Fruit fly (Drosophila melanogaster) whole organism, embryonic: Measurements from ENCODE around the gene Mtpalpha.

Experiments
- Ada2b ChIP-seq: fragments of 200-800 bp; sonication (Bioruptor generic); IDR thresholded peaks from 2 replicates; pipeline ENCODE4 v1.3.6; 2022; ENCODE audit warnings: missing biosample characterization, missing genetic modification characterization
- Bgb ChIP-seq: fragments of 200-800 bp; sonication (Bioruptor generic); IDR thresholded peaks from 2 replicates; pipeline ENCODE4 v1.3.6; 2022; ENCODE audit warnings: missing biosample characterization, missing genetic modification characterization; ENCODE audit not compliant: partially characterized antibody
- CG10462 ChIP-seq: fragments of 200-800 bp; sonication (Bioruptor generic); optimal IDR thresholded peaks from 2 replicates; lab custom pipeline; 2016; ENCODE audit warnings: missing biosample characterization, missing genetic modification characterization
- CG11695 ChIP-seq: fragments of 200-800 bp; sonication (Bioruptor generic); IDR thresholded peaks from 3 replicates; pipeline ENCODE4 v1.3.6; 2022; ENCODE audit warnings: missing biosample characterization, missing genetic modification characterization
- CG12155 ChIP-seq: fragments of 200-800 bp; sonication (Bioruptor generic); optimal IDR thresholded peaks from 3 replicates; lab custom pipeline; 2016; ENCODE audit warnings: missing biosample characterization, missing genetic modification characterization
- CG12299 ChIP-seq: fragments of 200-800 bp; sonication (Bioruptor generic); optimal IDR thresholded peaks from 2 replicates; lab custom pipeline; 2018; ENCODE audit warnings: missing biosample characterization, mild to moderate bottlenecking, missing genetic modification characterization
- CG12391 ChIP-seq: fragments of 200-800 bp; sonication (Bioruptor generic); optimal IDR thresholded peaks from 3 replicates; lab custom pipeline; 2018; ENCODE audit warnings: missing biosample characterization, mild to moderate bottlenecking, missing genetic modification characterization, moderate library complexity
- CG14667 ChIP-seq: fragments of 200-800 bp; sonication (Bioruptor generic); IDR thresholded peaks from 2 replicates; pipeline ENCODE4 v1.3.6; 2022; ENCODE audit warnings: missing biosample characterization, missing genetic modification characterization
- CG14710 ChIP-seq: fragments of 200-800 bp; sonication (Bioruptor generic); optimal IDR thresholded peaks from 3 replicates; lab custom pipeline; 2019; ENCODE audit warnings: missing biosample characterization, mild to moderate bottlenecking, missing genetic modification characterization, moderate library complexity
- CG16815 ChIP-seq: fragments of 200-800 bp; sonication (Bioruptor generic); optimal IDR thresholded peaks from 3 replicates; lab custom pipeline; 2017; ENCODE audit warnings: missing biosample characterization, mild to moderate bottlenecking, missing genetic modification characterization
- CG16863 ChIP-seq: fragments of 200-800 bp; sonication (Bioruptor generic); optimal IDR thresholded peaks from 3 replicates; lab custom pipeline; 2016; ENCODE audit warnings: missing biosample characterization, missing genetic modification characterization
- CG17359 ChIP-seq: fragments of 200-800 bp; sonication (Bioruptor generic); optimal IDR thresholded peaks from 3 replicates; lab custom pipeline; 2018; ENCODE audit warnings: missing biosample characterization, mild to moderate bottlenecking, missing genetic modification characterization, moderate library complexity
- CG17612 ChIP-seq: fragments of 200-800 bp; sonication (Bioruptor generic); IDR thresholded peaks from 2 replicates; pipeline ENCODE4 v1.3.6; 2022; ENCODE audit warnings: missing biosample characterization, missing genetic modification characterization
- CG17829 ChIP-seq: fragments of 200-800 bp; optimal IDR thresholded peaks from 2 replicates; lab custom pipeline; 2019; ENCODE audit warnings: missing biosample characterization, mild to moderate bottlenecking, missing genetic modification characterization, moderate library complexity
- CG17912 ChIP-seq: fragments of 200-800 bp; sonication (Bioruptor generic); optimal IDR thresholded peaks from 2 replicates; lab custom pipeline; 2018; ENCODE audit warnings: missing biosample characterization, mild to moderate bottlenecking, missing genetic modification characterization
- CG18599 ChIP-seq: fragments of 200-800 bp; sonication (Bioruptor generic); optimal IDR thresholded peaks from 3 replicates; lab custom pipeline; 2017; ENCODE audit warnings: missing biosample characterization, missing genetic modification characterization, mild to moderate bottlenecking, moderate library complexity, missing genetic modification reagents
- CG32772 ChIP-seq: fragments of 200-800 bp; sonication (Bioruptor generic); IDR thresholded peaks from 2 replicates; pipeline ENCODE4 v1.3.6; 2022; ENCODE audit warnings: missing biosample characterization, missing genetic modification characterization
- CG4424 ChIP-seq: fragments of 200-800 bp; sonication (Bioruptor generic); optimal IDR thresholded peaks from 3 replicates; lab custom pipeline; 2016; ENCODE audit warnings: missing biosample characterization, missing genetic modification characterization
- CG6272 ChIP-seq: fragments of 200-800 bp; sonication (Bioruptor generic); IDR thresholded peaks from 2 replicates; pipeline ENCODE4 v1.3.6; 2022; ENCODE audit warnings: missing biosample characterization, missing genetic modification characterization
- CG6791 ChIP-seq: fragments of 200-800 bp; sonication (Bioruptor generic); IDR thresholded peaks from 3 replicates; pipeline ENCODE4 v1.3.6; 2022; ENCODE audit warnings: missing biosample characterization, missing genetic modification characterization; ENCODE audit not compliant: partially characterized antibody
- CG8290 ChIP-seq, 3 experiments: fragments of 200-800 bp; sonication (Bioruptor generic); optimal IDR thresholded peaks; 2 replicates each; lab custom pipeline; 2016 to 2019; ENCODE audit warnings: missing biosample characterization in 3 of 3, missing genetic modification characterization in 3 of 3, mild to moderate bottlenecking in 2 of 3, moderate library complexity in 1 of 3
- CG9727 ChIP-seq: fragments of 200-800 bp; sonication (Bioruptor generic); optimal IDR thresholded peaks from 3 replicates; lab custom pipeline; 2017; ENCODE audit warnings: missing biosample characterization, mild to moderate bottlenecking, missing genetic modification characterization
- CG9876 ChIP-seq: fragments of 200-800 bp; sonication (Bioruptor generic); optimal IDR thresholded peaks from 2 replicates; lab custom pipeline; 2016; ENCODE audit warnings: missing biosample characterization, missing genetic modification characterization
- Deaf1 ChIP-seq: fragments of 200-800 bp; optimal IDR thresholded peaks from 3 replicates; lab custom pipeline; 2019; ENCODE audit warnings: missing biosample characterization, mild to moderate bottlenecking, missing genetic modification characterization, moderate library complexity
- Eip74EF ChIP-seq, 2 experiments: fragments of 200-800 bp in 1 of 2; fragments of >200 bp in 1 of 2; sonication (Bioruptor generic) in 1 of 2; optimal IDR thresholded peaks; 2 replicates each; lab custom pipeline; 2017 to 2019; ENCODE audit warnings: missing biosample characterization in 2 of 2, missing genetic modification characterization in 2 of 2, mild to moderate bottlenecking in 1 of 2, moderate library complexity in 1 of 2
- Gug ChIP-seq: fragments of 200-800 bp; sonication (Bioruptor generic); IDR thresholded peaks from 4 replicates; pipeline ENCODE4 v1.3.6; 2022; ENCODE audit warnings: missing biosample characterization, missing genetic modification characterization
- H15 ChIP-seq: fragments of 200-800 bp; sonication (Bioruptor generic); IDR thresholded peaks from 3 replicates; pipeline ENCODE4 v1.3.6; 2022; ENCODE audit warnings: missing biosample characterization, missing genetic modification characterization
- HHEX ChIP-seq: fragments of 200-800 bp; sonication (Bioruptor generic); optimal IDR thresholded peaks from 3 replicates; lab custom pipeline; 2017; ENCODE audit warnings: missing biosample characterization, mild to moderate bottlenecking, missing genetic modification characterization, missing genetic modification reagents
- HLH54F ChIP-seq: fragments of 200-800 bp; sonication (Bioruptor generic); optimal IDR thresholded peaks from 3 replicates; lab custom pipeline; 2016; ENCODE audit warnings: missing biosample characterization, missing genetic modification characterization
- Hr39 ChIP-seq: fragments of >200 bp; optimal IDR thresholded peaks from 2 replicates; lab custom pipeline; 2017
- Neu2 ChIP-seq: fragments of 200-800 bp; sonication (Bioruptor generic); optimal IDR thresholded peaks from 3 replicates; lab custom pipeline; 2016; ENCODE audit warnings: missing biosample characterization, missing genetic modification characterization, borderline replicate concordance
- Rfx ChIP-seq: fragments of 200-800 bp; sonication (Bioruptor generic); IDR thresholded peaks from 2 replicates; pipeline ENCODE4 v1.3.6; 2022; ENCODE audit warnings: missing biosample characterization, missing genetic modification characterization
- Spps ChIP-seq: fragments of 200-800 bp; sonication (Bioruptor generic); optimal IDR thresholded peaks from 2 replicates; lab custom pipeline; 2018; ENCODE audit warnings: missing biosample characterization, mild to moderate bottlenecking, missing genetic modification characterization
- Stat92E ChIP-seq, 3 experiments: fragments of >200 bp in 2 of 3; fragments of 200-800 bp in 1 of 3; sonication (Bioruptor generic) in 1 of 3; optimal IDR thresholded peaks; 2 replicates each; lab custom pipeline; 2017 to 2019; ENCODE audit warnings: missing biosample characterization in 3 of 3, missing genetic modification characterization in 3 of 3, mild to moderate bottlenecking in 1 of 3, moderate library complexity in 1 of 3
- Usf ChIP-seq: fragments of 200-800 bp; sonication (Bioruptor generic); optimal IDR thresholded peaks from 2 replicates; lab custom pipeline; 2017; ENCODE audit warnings: missing genotype, missing biosample characterization, missing genetic modification characterization
- Xbp1 ChIP-seq: fragments of 200-800 bp; sonication (Bioruptor generic); optimal IDR thresholded peaks from 3 replicates; lab custom pipeline; 2016; ENCODE audit warnings: missing biosample characterization, mild to moderate bottlenecking, missing genetic modification characterization
- btn ChIP-seq: fragments of 200-800 bp; sonication (Bioruptor generic); optimal IDR thresholded peaks from 2 replicates; lab custom pipeline; 2016; ENCODE audit warnings: missing biosample characterization, missing genetic modification characterization
- en ChIP-seq: fragments of 200-800 bp; sonication (Bioruptor generic); optimal IDR thresholded peaks from 2 replicates; lab custom pipeline; 2016; ENCODE audit warnings: missing biosample characterization, missing genetic modification characterization
- gcm2 ChIP-seq: fragments of 200-800 bp; sonication (Bioruptor generic); optimal IDR thresholded peaks from 2 replicates; lab custom pipeline; 2016; ENCODE audit warnings: missing biosample characterization, missing genetic modification characterization
- gsb ChIP-seq: fragments of 200-800 bp; sonication (Bioruptor generic); IDR thresholded peaks from 2 replicates; pipeline ENCODE4 v1.3.6; 2022; ENCODE audit warnings: missing biosample characterization, missing genetic modification characterization
- gt ChIP-seq: fragments of 200-800 bp; sonication (Bioruptor generic); IDR thresholded peaks from 2 replicates; pipeline ENCODE4 v1.3.6; 2022; ENCODE audit warnings: missing biosample characterization, missing genetic modification characterization
- hbn ChIP-seq: fragments of 200-800 bp; sonication (Bioruptor generic); IDR thresholded peaks from 2 replicates; pipeline ENCODE4 v1.3.6; 2022; ENCODE audit warnings: missing biosample characterization, missing genetic modification characterization; ENCODE audit not compliant: partially characterized antibody
- hkb ChIP-seq, 2 experiments: fragments of 200-800 bp in 1 of 2; fragments of >200 bp in 1 of 2; sonication (Bioruptor generic) in 1 of 2; IDR thresholded peaks in 1 of 2; optimal IDR thresholded peaks in 1 of 2; 2 replicates each; pipeline versions ENCODE4 v1.3.6 to Lab custom; 2017 to 2022; ENCODE audit warnings: missing biosample characterization in 1 of 2, missing genetic modification characterization in 1 of 2
- kah ChIP-seq: fragments of 200-800 bp; sonication (Bioruptor generic); optimal IDR thresholded peaks from 2 replicates; lab custom pipeline; 2018; ENCODE audit warnings: missing biosample characterization, mild to moderate bottlenecking, missing genetic modification characterization
- maf-S ChIP-seq: fragments of 200-800 bp; sonication (Bioruptor generic); optimal IDR thresholded peaks from 2 replicates; lab custom pipeline; 2016; ENCODE audit warnings: missing biosample characterization, missing genetic modification characterization
- scrt ChIP-seq: fragments of 200-800 bp; sonication (Bioruptor generic); optimal IDR thresholded peaks from 2 replicates; lab custom pipeline; 2018; ENCODE audit warnings: missing biosample characterization, mild to moderate bottlenecking, missing genetic modification characterization, moderate library complexity
- sug ChIP-seq: fragments of 200-800 bp; optimal IDR thresholded peaks from 2 replicates; lab custom pipeline; 2019; ENCODE audit warnings: missing biosample characterization, mild to moderate bottlenecking, missing genetic modification characterization, moderate library complexity
- tup ChIP-seq: fragments of 200-800 bp; sonication (Bioruptor generic); optimal IDR thresholded peaks from 2 replicates; lab custom pipeline; 2016; ENCODE audit warnings: missing biosample characterization, mild to moderate bottlenecking, missing genetic modification characterization, moderate library complexity
- zen ChIP-seq: fragments of 200-800 bp; sonication (Bioruptor generic); optimal IDR thresholded peaks from 3 replicates; lab custom pipeline; 2018; ENCODE audit warnings: missing biosample characterization, mild to moderate bottlenecking, missing genetic modification characterization, moderate library complexity

Mtpalpha gene

DNA sequence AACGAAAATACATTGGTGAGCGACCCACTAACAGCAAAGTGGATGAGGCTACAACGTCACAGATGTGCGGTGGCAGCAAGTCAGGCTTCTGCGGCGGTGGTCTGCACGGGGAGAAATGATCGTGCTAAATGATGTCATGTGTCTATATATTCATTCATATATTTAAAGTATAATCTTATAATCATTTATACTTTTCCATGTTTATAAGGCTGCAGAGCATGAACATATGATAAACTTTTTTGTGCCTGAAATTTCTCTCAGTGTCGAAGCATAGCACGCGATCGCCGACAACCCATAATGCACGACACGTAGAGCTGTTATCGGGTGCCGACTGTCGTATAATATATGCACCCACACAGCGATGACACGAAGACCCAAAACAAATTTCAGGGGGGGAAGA is 21.8 kb upstream of the Mtpalpha start:
- no peak for TF ChIP-seq CG6791 (GFP tag; lab: Robert Waterston, UW)
- peak; percentile 87 for TF ChIP-seq CG9727 (GFP tag; lab: Kevin White, UChicago)
- no peak for TF ChIP-seq hbn (GFP tag; lab: Robert Waterston, UW)
- no peak for TF ChIP-seq tup (GFP tag; lab: Kevin White, UChicago)
- no peak for TF ChIP-seq Bgb (GFP tag; lab: Robert Waterston, UW)
- peak; percentile 60 for TF ChIP-seq CG17359 (tag; lab: Kevin White, UChicago)
- peak; percentile 8 for TF ChIP-seq HHEX
- TF ChIP-seq CG14710: peak; percentile 78
- TF ChIP-seq HLH54F (GFP tag; lab: Kevin White, UChicago): no peak
- peak; percentile 44 for TF ChIP-seq Usf (GFP tag; lab: Kevin White, UChicago)
- no peak for TF ChIP-seq CG17612
- peak; percentile 84 for TF ChIP-seq CG17829 (tag; lab: Kevin White, UChicago)
- no peak for TF ChIP-seq CG12155
- peak; percentile 80 for TF ChIP-seq CG14667 (GFP tag; lab: Robert Waterston, UW)
- TF ChIP-seq CG9876 (GFP tag; lab: Kevin White, UChicago): no peak
- peak; percentile 70 for TF ChIP-seq Spps (tag; lab: Kevin White, UChicago)
- no peak for TF ChIP-seq Neu2
- TF ChIP-seq Deaf1 (tag; lab: Kevin White, UChicago): peak; percentile 53
- peak; percentile 17 for TF ChIP-seq gcm2
- TF ChIP-seq H15 (GFP tag; lab: Robert Waterston, UW): peak; percentile 59; the same call in 1 of the 3 replicates
- peak in 1 of 2 experiments; percentile 5 for TF ChIP-seq Eip74EF (GFP tag; optimal IDR thresholded peaks at IDR 0.05; lab: Kevin White, UChicago)
- TF ChIP-seq kah (GFP tag; lab: Kevin White, UChicago): peak; percentile 2
- no peak for TF ChIP-seq Hr39
- no peak for TF ChIP-seq en (GFP tag; lab: Kevin White, UChicago)
- peak; percentile 14 for TF ChIP-seq CG16863 (GFP tag; lab: Kevin White, UChicago)
- TF ChIP-seq gsb (GFP tag; lab: Robert Waterston, UW): 0 out of 2 replicates have a peak, but pooled peaks have one; percentile 19
- peak; percentile 54 for TF ChIP-seq Xbp1
- TF ChIP-seq CG17912 (GFP tag; lab: Kevin White, UChicago): no peak
- peak; percentile 75 for TF ChIP-seq CG16815 (GFP tag; lab: Kevin White, UChicago)
- TF ChIP-seq Rfx: peak; percentile 37; the same call in 1 of the 2 replicates
- peak; percentile 72 for TF ChIP-seq gt (GFP tag; lab: Robert Waterston, UW)
- no peak for TF ChIP-seq maf-S (GFP tag; lab: Kevin White, UChicago)
- no peak for TF ChIP-seq sug (tag; lab: Kevin White, UChicago)
- peak; percentile 76 for TF ChIP-seq CG4424 (GFP tag; lab: Kevin White, UChicago)
- no peak for TF ChIP-seq btn (GFP tag; lab: Kevin White, UChicago)
- peak; percentile 35 for TF ChIP-seq CG8290 (GFP tag; optimal IDR thresholded peaks at IDR 0.05; lab: Kevin White, UChicago)
- TF ChIP-seq CG8290 (tag; optimal IDR thresholded peaks at IDR 0.05; lab: Kevin White, UChicago): peak in 1 of 2 experiments; percentile 20
- TF ChIP-seq CG12299 (tag; lab: Kevin White, UChicago): no peak
- peak; percentile 63; the same call in 3 of the 4 replicates for TF ChIP-seq Gug (GFP tag; lab: Robert Waterston, UW)
- TF ChIP-seq CG11695 (GFP tag; lab: Robert Waterston, UW): peak; percentile 58; the same call in 2 of the 3 replicates
- peak; percentile 83 for TF ChIP-seq zen (tag; lab: Kevin White, UChicago)
- peak; percentile 36; the same call in 1 of the 2 replicates for TF ChIP-seq Ada2b (GFP tag; lab: Robert Waterston, UW)
- peak; percentile 43 for TF ChIP-seq CG18599 (GFP tag; lab: Kevin White, UChicago)
- peak; percentile 71 for TF ChIP-seq CG12391 (tag; lab: Kevin White, UChicago)
- peak; percentile 2 for TF ChIP-seq scrt
- TF ChIP-seq hkb (optimal IDR thresholded peaks at IDR 0.05; lab: Kevin White, UChicago): no peak
- TF ChIP-seq hkb (GFP tag; IDR thresholded peaks at IDR 0.05; lab: Robert Waterston, UW): peak; percentile 67
- TF ChIP-seq Stat92E (GFP tag; optimal IDR thresholded peaks at IDR 0.05; lab: Kevin White, UChicago): peak in 1 of 3 experiments; percentile 43
- peak; percentile 52; the same call in 1 of the 2 replicates for TF ChIP-seq CG6272 (GFP tag; lab: Robert Waterston, UW)
- TF ChIP-seq CG10462 (GFP tag; lab: Kevin White, UChicago): peak; percentile 7
- TF ChIP-seq CG32772 (GFP tag; lab: Robert Waterston, UW): peak; percentile 81
